Fruit fly (Drosophila melanogaster): ENCODE data around the gene rictor.

- TF ChIP-seq CG11294 (GFP tag; IDR thresholded peaks at IDR 0.05) (no peak), Sox102F (GFP tag; optimal IDR thresholded peaks at IDR 0.05) (no peak), CG9139 (GFP tag; optimal IDR thresholded peaks at IDR 0.05) (no peak), pdm3 (GFP tag; optimal IDR thresholded peaks at IDR 0.05) (no peak), CG3032 (tag; optimal IDR thresholded peaks at IDR 0.05) (no peak), cyc (GFP tag; optimal IDR thresholded peaks at IDR 0.05) (no peak), CG6276 (GFP tag; optimal IDR thresholded peaks at IDR 0.05) (no peak), CG11902 (GFP tag; optimal IDR thresholded peaks at IDR 0.05) (no peak)
Observed at dm6 chrX:19211982-19212381, 49.1 kb downstream of the rictor start, which contains the start of gene CG14195.
